Worm (Caenorhabditis elegans) whole organism, early embryonic: ENCODE data around the gene C13F10.5.

ENCODE experiments used
- ama-1 ChIP-seq: fragments of 150-350 bp; optimal IDR thresholded peaks from 2 replicates; lab custom pipeline; 2014
- ceh-36 ChIP-seq: sonication (generic microtip); optimal IDR thresholded peaks from 2 replicates; lab custom pipeline; 2016; ENCODE audit warnings: missing genetic modification characterization, inconsistent platforms, missing compliant biosample characterization
- flt-1 ChIP-seq: fragments of 200-800 bp; sonication (Bioruptor generic); IDR thresholded peaks from 2 replicates; pipeline ENCODE4 v1.3.6; 2022; ENCODE audit warnings: missing genetic modification characterization, missing compliant biosample characterization
- tbx-37 ChIP-seq: fragments of 200-800 bp; sonication (Bioruptor generic); conservative IDR thresholded peaks from 2 replicates; pipeline ENCODE4 v1.3.6; 2022; ENCODE audit warnings: missing genetic modification reagents, missing genetic modification characterization, missing compliant biosample characterization

DNA sequence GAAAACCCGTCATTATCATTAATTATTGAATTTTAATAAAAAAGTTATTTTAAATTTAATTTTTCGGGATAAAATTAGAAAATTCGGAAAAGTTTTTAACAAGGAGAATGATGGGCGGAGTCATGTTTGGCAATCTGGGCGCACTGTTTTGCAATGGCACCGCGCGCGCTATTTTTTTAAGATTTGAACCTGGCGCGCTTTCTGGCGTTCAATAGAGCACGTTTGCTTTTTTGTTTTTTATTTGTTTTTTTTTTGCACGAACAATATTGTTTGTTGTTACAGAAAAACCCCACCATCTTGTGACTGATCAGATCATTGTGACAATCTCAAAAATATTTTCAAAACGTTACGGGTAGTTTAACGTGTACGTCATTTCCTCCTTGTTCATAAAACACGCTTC, 18.2 kb upstream of the C13F10.5 start, which contains the start of gene hyls-1:
- TF ChIP-seq ama-1 (lab: Kevin White, UChicago) (no peak), flt-1 (GFP tag; lab: Robert Waterston, UW) (no peak), ceh-36 (tag; lab: Kevin White, UChicago) (no peak), tbx-37 (GFP tag; lab: Robert Waterston, UW) (peak; percentile 41; the same call in 1 of the 2 replicates)
